Worm (Caenorhabditis elegans) whole organism, dauer: Measurements from ENCODE around the gene F29B9.8.

Experiments
- unc-62 ChIP-seq: sonication (generic microtip); optimal IDR thresholded peaks from 2 replicates; lab custom pipeline; 2017; ENCODE audit warnings: missing biosample characterization, missing genetic modification reagents, missing genetic modification characterization

Gene F29B9.8

ce11 chrIV:4647385-4647784, at the start of gene F29B9.8:
Gene F29B9.8 (plus strand): TSS chrIV:4647685.
- no peak for TF ChIP-seq unc-62

ce11 chrIV:4599352-4600004, 48.0 kb upstream of the F29B9.8 start, which contains the start of gene F19C7.2:
Gene F19C7.2 (plus strand): TSS chrIV:4599954.
- TF ChIP-seq unc-62 = no peak

DNA sequence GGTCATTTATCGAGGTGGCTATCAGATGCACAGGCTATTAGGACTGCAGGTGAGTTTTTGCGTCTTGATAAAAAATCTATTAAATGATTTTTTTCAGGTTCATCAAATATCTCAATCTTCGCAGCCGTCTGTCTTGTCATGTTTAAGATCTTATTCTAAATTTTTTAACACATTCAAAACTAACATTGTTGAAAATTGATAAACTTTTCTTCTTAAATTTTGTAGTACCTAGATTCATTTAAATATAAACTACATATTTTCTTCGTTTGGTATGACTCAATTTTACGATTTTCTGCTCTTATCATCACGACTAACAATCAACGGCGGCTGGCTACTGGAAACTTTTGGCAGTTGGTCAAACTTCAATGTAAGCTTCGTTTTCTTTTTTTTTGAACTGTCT, 44.9 kb upstream of the F29B9.8 start, which contains the start of gene F19C7.4:
F19C7.4 (plus strand) TSS at position 301 of the 400 bp plus-strand sequence.
- no peak for TF ChIP-seq unc-62

DNA sequence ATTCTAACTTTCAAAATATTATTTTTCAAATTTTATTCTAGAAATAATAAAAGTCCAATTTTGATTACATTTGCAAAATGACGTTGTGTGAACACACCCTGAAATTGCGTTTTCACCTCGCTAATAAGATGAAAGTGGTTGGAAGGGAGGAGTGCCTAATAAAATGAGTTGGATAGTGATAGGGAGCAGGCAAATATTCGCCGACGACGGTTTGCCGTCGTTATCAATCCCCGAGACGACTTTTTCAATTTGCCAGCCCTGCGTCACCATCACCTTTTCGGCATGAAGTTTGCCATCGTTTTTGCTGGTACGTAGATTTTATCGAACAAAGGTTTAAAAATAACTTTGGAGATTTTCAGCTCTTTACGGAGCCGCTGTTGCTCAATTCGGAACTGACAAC, 41.9 kb upstream of the F29B9.8 start, which contains the start of gene nspg-10:
nspg-10 (plus strand) TSS at position 179 of the 400 bp plus-strand sequence.
- no peak for TF ChIP-seq unc-62

DNA sequence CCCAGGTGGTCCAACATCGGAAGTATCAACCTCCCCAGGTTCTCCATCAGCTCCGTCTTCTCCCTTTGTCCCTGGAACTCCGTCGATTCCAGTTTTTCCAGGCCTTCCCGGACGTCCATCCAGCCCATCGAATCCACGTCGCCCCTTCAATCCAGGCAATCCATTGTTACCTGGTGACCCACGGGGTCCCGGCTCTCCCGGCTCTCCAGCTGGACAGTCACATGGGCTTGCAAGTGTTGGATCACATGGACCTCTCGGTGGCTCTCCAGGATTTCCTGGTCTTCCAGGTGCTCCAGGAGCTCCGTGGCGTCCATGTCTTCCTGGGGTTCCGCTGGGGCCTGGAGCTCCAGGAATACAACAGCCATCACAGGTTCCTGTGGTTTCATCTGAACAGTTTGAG, 38.8 kb upstream of the F29B9.8 start:
- TF ChIP-seq unc-62 = no peak

ce11 chrIV:4609568-4609967, 37.9 kb upstream of the F29B9.8 start, which contains the start of gene col-110:
Gene col-110 (minus strand): TSS chrIV:4609668.
- no peak for TF ChIP-seq unc-62

ce11 chrIV:4611740-4612139, 35.7 kb upstream of the F29B9.8 start:
- TF ChIP-seq unc-62 = no peak

- TF ChIP-seq unc-62 = no peak
These were observed 34.9 kb upstream of the F29B9.8 start for ce11 chrIV:4612597-4612996.

DNA sequence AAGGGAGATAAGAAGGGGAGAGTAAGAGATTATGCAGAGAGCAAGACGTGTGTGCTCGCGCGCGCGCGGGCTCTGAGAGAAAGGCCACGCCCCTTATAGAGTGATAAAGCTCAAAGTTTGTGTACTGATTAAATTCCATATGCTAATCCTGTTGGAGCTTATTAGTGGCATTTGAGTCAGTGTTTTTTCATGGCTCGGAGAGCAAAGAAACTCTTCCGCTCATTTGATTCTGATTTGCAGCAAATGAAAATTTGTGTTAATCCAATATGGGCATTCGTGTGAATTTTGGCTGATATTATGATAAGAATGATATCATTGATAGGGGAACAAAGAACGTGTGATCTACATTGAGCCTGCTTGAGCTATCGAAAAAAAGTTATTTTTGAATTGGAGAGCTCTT, 34.0 kb upstream of the F29B9.8 start:
- no peak for TF ChIP-seq unc-62

DNA sequence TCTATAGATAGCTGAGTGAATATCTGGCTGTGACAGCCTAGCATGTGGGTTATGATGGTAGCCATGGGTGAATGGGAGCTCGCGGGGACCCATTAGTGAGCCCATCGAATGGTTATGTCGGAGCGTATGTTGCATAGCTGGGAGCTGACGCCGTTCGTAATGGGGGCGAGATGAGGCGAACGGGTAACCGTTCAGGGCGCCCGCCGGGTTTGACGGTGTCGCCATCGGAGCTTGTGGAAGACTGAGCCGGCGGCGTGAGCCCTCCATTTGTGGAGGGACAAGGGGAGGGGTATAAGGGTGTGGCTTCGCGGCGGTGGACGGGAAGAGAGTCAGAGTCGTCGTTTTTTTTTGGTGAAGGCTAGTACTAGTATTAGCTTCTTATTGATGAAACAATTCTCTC, 23.6 kb upstream of the F29B9.8 start:
- no peak for TF ChIP-seq unc-62

ce11 chrIV:4633393-4633792, 14.1 kb upstream of the F29B9.8 start, which contains the start of gene R105.1:
Gene R105.1 (plus strand): TSS chrIV:4633693.
- no peak for TF ChIP-seq unc-62

- no peak for TF ChIP-seq unc-62
These were observed 11.5 kb upstream of the F29B9.8 start, which contains the start of gene R105.5 for ce11 chrIV:4636001-4636400. Gene R105.5 (plus strand): TSS chrIV:4636301.

- TF ChIP-seq unc-62 = no peak
These were observed 9.6 kb upstream of the F29B9.8 start, which contains the start of gene F19C7.8 for ce11 chrIV:4637840-4638239. Gene F19C7.8 (minus strand): TSS chrIV:4638095.

DNA sequence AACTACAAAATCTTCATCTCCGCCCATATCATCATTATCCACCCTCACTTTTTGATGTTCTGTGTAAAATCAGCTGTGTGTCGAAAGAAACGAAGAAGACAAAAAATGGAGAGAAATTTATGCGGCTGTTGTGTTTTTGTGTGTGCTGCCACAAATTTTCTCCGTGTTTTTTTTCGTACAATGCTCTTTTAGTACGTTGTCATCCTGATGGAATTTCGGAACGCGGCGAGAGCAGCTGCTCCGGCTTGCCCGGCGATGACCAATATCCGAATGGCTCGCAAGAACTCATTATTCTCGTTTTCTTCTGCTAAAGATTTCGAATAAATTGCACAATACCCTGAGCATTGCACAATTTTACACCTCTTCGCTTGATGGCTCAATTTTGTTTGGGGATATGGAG, 8.1 kb upstream of the F29B9.8 start:
- TF ChIP-seq unc-62 = no peak

DNA sequence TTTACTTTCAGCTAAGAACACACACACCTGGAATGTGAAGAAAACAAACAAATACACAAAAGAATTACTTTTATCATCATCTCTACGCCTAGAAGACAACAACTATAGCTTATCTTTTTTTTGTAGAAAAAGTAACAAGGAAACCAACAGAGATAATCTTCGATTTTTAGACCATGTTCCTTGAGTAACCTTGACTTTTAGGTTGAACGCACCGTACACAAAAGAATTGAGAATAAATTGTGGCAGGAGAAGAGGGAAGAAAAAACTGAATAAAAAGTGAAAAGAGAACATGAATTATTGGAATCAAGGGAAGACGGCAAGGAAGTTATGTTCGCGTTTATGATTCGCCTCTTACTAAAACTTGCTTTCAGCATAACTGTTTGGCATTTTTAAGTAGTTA, 6.5 kb upstream of the F29B9.8 start:
- TF ChIP-seq unc-62 = no peak

DNA sequence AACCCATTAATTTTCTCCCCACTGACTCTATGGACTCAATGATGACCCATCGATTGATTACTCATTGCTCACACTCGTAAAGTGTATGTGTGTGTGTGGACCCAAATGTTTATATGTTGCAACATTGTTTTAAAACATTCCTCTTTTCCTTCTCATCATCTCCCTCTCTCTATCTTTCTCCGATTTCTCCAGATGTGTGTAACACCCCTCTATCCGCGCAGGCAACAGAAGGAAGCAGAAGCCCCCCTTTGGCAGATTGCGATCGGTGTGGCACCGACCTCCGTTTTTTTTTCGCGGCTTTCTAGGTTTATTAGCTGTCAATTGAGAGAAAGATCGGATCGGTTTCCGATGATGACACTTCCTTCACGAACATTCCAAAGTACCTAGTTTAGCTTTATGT, 3.9 kb upstream of the F29B9.8 start:
- TF ChIP-seq unc-62 = no peak

DNA sequence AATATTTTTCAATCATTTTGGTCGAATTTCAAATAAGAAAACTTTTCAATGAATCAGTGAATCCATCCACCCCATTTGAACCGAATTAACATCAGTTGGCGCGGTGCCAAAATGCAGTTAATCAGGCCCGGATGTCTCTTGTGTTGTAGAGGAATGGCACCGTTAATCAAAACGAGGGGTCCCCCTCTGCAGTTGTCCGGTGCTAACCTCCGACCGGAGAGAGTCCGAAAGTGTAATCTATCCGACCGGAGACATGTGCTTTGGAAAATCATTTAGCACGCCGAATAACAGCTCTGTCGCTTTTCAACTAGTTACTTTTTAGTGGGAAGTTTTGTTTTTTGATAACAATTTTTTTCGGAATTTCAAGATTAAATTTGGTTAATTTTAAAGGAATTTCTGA, 2.2 kb upstream of the F29B9.8 start:
- no peak for TF ChIP-seq unc-62

ce11 chrIV:4649460-4649859, 2.0 kb downstream of the F29B9.8 start, which contains the start of gene F29B9.7:
Gene F29B9.7 (plus strand): TSS chrIV:4649760.
- no peak for TF ChIP-seq unc-62
